Worm (Caenorhabditis elegans) whole organism, L1 larva: ENCODE measurements around the gene igcm-2.

Experiments used
- C04F5.9 ChIP-seq: sonication (generic microtip); optimal IDR thresholded peaks from 2 replicates; lab custom pipeline; 2016; ENCODE audit warnings: missing genetic modification characterization, missing compliant biosample characterization
- Y116A8C.19 ChIP-seq: sonication (generic microtip); optimal IDR thresholded peaks from 2 replicates; lab custom pipeline; 2016; ENCODE audit warnings: missing compliant biosample characterization, missing genetic modification characterization, borderline replicate concordance
- aha-1 ChIP-seq: fragments of 150-350 bp; optimal IDR thresholded peaks from 2 replicates; lab custom pipeline; 2014; ENCODE audit warnings: missing biosample characterization, missing genetic modification characterization
- alr-1 ChIP-seq: fragments of 200-800 bp; sonication (Bioruptor generic); optimal IDR thresholded peaks from 2 replicates; lab custom pipeline; 2018; ENCODE audit warnings: borderline replicate concordance, mild to moderate bottlenecking, missing genetic modification characterization, missing compliant biosample characterization
- aly-2 ChIP-seq: fragments of 150-350 bp; optimal IDR thresholded peaks from 2 replicates; lab custom pipeline; 2014; ENCODE audit warnings: missing biosample characterization, missing genetic modification characterization
- ceh-63 ChIP-seq: fragments of 200-800 bp; sonication (Bioruptor generic); optimal IDR thresholded peaks from 2 replicates; lab custom pipeline; 2018; ENCODE audit warnings: mild to moderate bottlenecking, missing genetic modification characterization, missing compliant biosample characterization
- ceh-8 ChIP-seq: fragments of 200-800 bp; sonication (Bioruptor generic); optimal IDR thresholded peaks from 2 replicates; lab custom pipeline; 2018; ENCODE audit warnings: mild to moderate bottlenecking, missing genetic modification characterization, moderate library complexity, missing compliant biosample characterization
- ceh-90 ChIP-seq: sonication (generic microtip); optimal IDR thresholded peaks from 2 replicates; lab custom pipeline; 2016; ENCODE audit warnings: missing genetic modification characterization, missing compliant biosample characterization
- ces-1 ChIP-seq: fragments of 150-350 bp; optimal IDR thresholded peaks from 2 replicates; lab custom pipeline; 2014; ENCODE audit warnings: missing biosample characterization, missing genetic modification reagents, missing genetic modification characterization
- dpl-1 ChIP-seq, 3 experiments: fragments of 150-350 bp in 2 of 3; sonication (generic microtip) in 1 of 3; optimal IDR thresholded peaks; 2 replicates each; lab custom pipeline; 2014 to 2017; ENCODE audit warnings: missing biosample characterization in 3 of 3, missing genetic modification characterization in 3 of 3, missing genetic modification reagents in 3 of 3
- dsc-1 ChIP-seq: sonication (generic microtip); optimal IDR thresholded peaks from 2 replicates; lab custom pipeline; 2016; ENCODE audit warnings: mild to moderate bottlenecking, missing genetic modification characterization, missing compliant biosample characterization
- efl-1 ChIP-seq, 4 experiments: fragments of 150-350 bp; optimal IDR thresholded peaks in 3 of 4; peaks in 1 of 4; 1 replicate in 1 of 4; 2 replicates in 3 of 4; lab custom pipeline; 2014; ENCODE audit warnings: missing biosample characterization in 2 of 4, missing genetic modification characterization in 2 of 4, missing genetic modification reagents in 2 of 4
- efl-3 ChIP-seq: fragments of 200-800 bp; sonication (Bioruptor generic); optimal IDR thresholded peaks from 2 replicates; lab custom pipeline; 2018; ENCODE audit warnings: mild to moderate bottlenecking, missing genetic modification characterization, missing compliant biosample characterization
- egl-13 ChIP-seq: sonication (generic microtip); optimal IDR thresholded peaks from 2 replicates; lab custom pipeline; 2016; ENCODE audit warnings: missing genotype, missing genetic modification reagents, missing genetic modification characterization, missing compliant biosample characterization
- egl-27 ChIP-seq, 2 experiments: fragments of 150-350 bp in 1 of 2; sonication (generic microtip); optimal IDR thresholded peaks; 3 replicates each; lab custom pipeline; 2017 to 2018; ENCODE audit warnings: missing biosample characterization in 2 of 2, missing genetic modification characterization in 2 of 2, missing genetic modification reagents in 2 of 2
- elt-2 ChIP-seq: sonication (generic microtip); optimal IDR thresholded peaks from 2 replicates; lab custom pipeline; 2016; ENCODE audit warnings: missing genetic modification characterization, mild to moderate bottlenecking, inconsistent platforms, missing compliant biosample characterization, missing genetic modification reagents
- ets-5 ChIP-seq: fragments of 200-800 bp; sonication (Bioruptor generic); IDR thresholded peaks from 2 replicates; pipeline ENCODE4 v1.3.6; 2022; ENCODE audit warnings: missing genetic modification characterization, missing compliant biosample characterization
- fos-1 ChIP-seq: fragments of 150-350 bp; optimal IDR thresholded peaks from 2 replicates; lab custom pipeline; 2014; ENCODE audit warnings: missing biosample characterization, missing genetic modification characterization
- hlh-17 ChIP-seq: fragments of 200-800 bp; sonication (Bioruptor generic); optimal IDR thresholded peaks from 2 replicates; lab custom pipeline; 2018; ENCODE audit warnings: missing genetic modification characterization, mild to moderate bottlenecking, missing compliant biosample characterization, moderate library complexity, borderline replicate concordance
- hlh-4 ChIP-seq: sonication (generic microtip); optimal IDR thresholded peaks from 2 replicates; lab custom pipeline; 2016; ENCODE audit warnings: mild to moderate bottlenecking, missing genetic modification characterization, missing compliant biosample characterization
- irx-1 ChIP-seq: sonication (generic microtip); optimal IDR thresholded peaks from 2 replicates; lab custom pipeline; 2016; ENCODE audit warnings: missing genetic modification characterization, missing compliant biosample characterization
- isw-1 ChIP-seq: fragments of 200-800 bp; sonication (Bioruptor generic); IDR thresholded peaks from 2 replicates; pipeline ENCODE4 v1.3.6; 2022; ENCODE audit warnings: missing genetic modification characterization, missing compliant biosample characterization
- jun-1 ChIP-seq: fragments of 150-350 bp; optimal IDR thresholded peaks from 2 replicates; lab custom pipeline; 2014; ENCODE audit warnings: missing biosample characterization, missing genetic modification reagents, missing genetic modification characterization
- lin-15B ChIP-seq: fragments of 150-350 bp; sonication (generic microtip); optimal IDR thresholded peaks from 3 replicates; lab custom pipeline; 2014; ENCODE audit warnings: missing biosample characterization, missing genetic modification characterization
- lin-35 ChIP-seq, 2 experiments: fragments of 150-350 bp; optimal IDR thresholded peaks; 2 replicates each; lab custom pipeline; 2014; ENCODE audit warnings: missing biosample characterization in 2 of 2, missing genetic modification characterization in 2 of 2, missing genetic modification reagents in 2 of 2
- mdl-1 ChIP-seq, 2 experiments: fragments of 150-350 bp; optimal IDR thresholded peaks; 2 replicates each; lab custom pipeline; 2014 to 2017; ENCODE audit warnings: missing biosample characterization in 2 of 2, missing genetic modification characterization in 2 of 2, inconsistent platforms in 1 of 2
- mep-1 ChIP-seq: fragments of 150-350 bp; optimal IDR thresholded peaks from 2 replicates; lab custom pipeline; 2014; ENCODE audit warnings: missing biosample characterization, missing genetic modification characterization
- nhr-11 ChIP-seq: fragments of 150-350 bp; optimal IDR thresholded peaks from 2 replicates; lab custom pipeline; 2014; ENCODE audit warnings: missing biosample characterization, missing genetic modification characterization
- nhr-20 ChIP-seq: sonication (generic microtip); optimal IDR thresholded peaks from 2 replicates; lab custom pipeline; 2016; ENCODE audit warnings: mild to moderate bottlenecking, missing genetic modification characterization, missing compliant biosample characterization
- nhr-28 ChIP-seq: fragments of 150-350 bp; optimal IDR thresholded peaks from 2 replicates; lab custom pipeline; 2014; ENCODE audit warnings: missing biosample characterization, missing genetic modification characterization
- nhr-76 ChIP-seq: sonication (generic microtip); optimal IDR thresholded peaks from 2 replicates; lab custom pipeline; 2017; ENCODE audit warnings: missing biosample characterization, missing genetic modification characterization
- nhr-84 ChIP-seq: sonication (generic microtip); optimal IDR thresholded peaks from 2 replicates; lab custom pipeline; 2017; ENCODE audit warnings: missing biosample characterization, missing genetic modification characterization
- nhr-90 ChIP-seq: sonication (generic microtip); optimal IDR thresholded peaks from 2 replicates; lab custom pipeline; 2016; ENCODE audit warnings: mild to moderate bottlenecking, missing genetic modification characterization, missing compliant biosample characterization; ENCODE audit not compliant: poor library complexity
- pax-3 ChIP-seq: fragments of 200-800 bp; sonication (Bioruptor generic); optimal IDR thresholded peaks from 2 replicates; lab custom pipeline; 2018; ENCODE audit warnings: mild to moderate bottlenecking, missing genetic modification characterization, moderate library complexity, missing compliant biosample characterization
- pqm-1 ChIP-seq: sonication (generic microtip); optimal IDR thresholded peaks from 3 replicates; lab custom pipeline; 2017; ENCODE audit warnings: missing biosample characterization, missing genetic modification characterization
- snu-23 ChIP-seq: sonication (generic microtip); optimal IDR thresholded peaks from 2 replicates; lab custom pipeline; 2016; ENCODE audit warnings: missing genetic modification characterization, missing compliant biosample characterization
- sptf-1 ChIP-seq: fragments of 150-350 bp; optimal IDR thresholded peaks from 2 replicates; lab custom pipeline; 2014; ENCODE audit warnings: missing biosample characterization, missing genetic modification characterization
- unc-30 ChIP-seq: sonication (generic microtip); optimal IDR thresholded peaks from 2 replicates; lab custom pipeline; 2017; ENCODE audit warnings: missing biosample characterization, missing genetic modification characterization
- unc-62 ChIP-seq: fragments of 150-350 bp; optimal IDR thresholded peaks from 2 replicates; lab custom pipeline; 2014; ENCODE audit warnings: missing biosample characterization, missing genetic modification reagents, missing genetic modification characterization
- unc-86 ChIP-seq: sonication (generic microtip); optimal IDR thresholded peaks from 2 replicates; lab custom pipeline; 2016; ENCODE audit warnings: missing genetic modification characterization, missing compliant biosample characterization
- unc-98 ChIP-seq: fragments of 200-800 bp; sonication (Bioruptor generic); IDR thresholded peaks from 2 replicates; pipeline ENCODE4 v1.3.6; 2022; ENCODE audit warnings: missing genetic modification characterization, missing compliant biosample characterization
- vab-15 ChIP-seq: sonication (generic microtip); optimal IDR thresholded peaks from 2 replicates; lab custom pipeline; 2017; ENCODE audit warnings: missing genotype, mild to moderate bottlenecking, missing genetic modification characterization, missing compliant biosample characterization
- zip-4 ChIP-seq: fragments of 200-800 bp; sonication (Bioruptor generic); optimal IDR thresholded peaks from 2 replicates; lab custom pipeline; 2018; ENCODE audit warnings: mild to moderate bottlenecking, missing genetic modification characterization, moderate library complexity, missing compliant biosample characterization
- ztf-4 ChIP-seq: fragments of 150-350 bp; optimal IDR thresholded peaks from 2 replicates; lab custom pipeline; 2014; ENCODE audit warnings: missing biosample characterization, missing genetic modification characterization

igcm-2 gene

DNA sequence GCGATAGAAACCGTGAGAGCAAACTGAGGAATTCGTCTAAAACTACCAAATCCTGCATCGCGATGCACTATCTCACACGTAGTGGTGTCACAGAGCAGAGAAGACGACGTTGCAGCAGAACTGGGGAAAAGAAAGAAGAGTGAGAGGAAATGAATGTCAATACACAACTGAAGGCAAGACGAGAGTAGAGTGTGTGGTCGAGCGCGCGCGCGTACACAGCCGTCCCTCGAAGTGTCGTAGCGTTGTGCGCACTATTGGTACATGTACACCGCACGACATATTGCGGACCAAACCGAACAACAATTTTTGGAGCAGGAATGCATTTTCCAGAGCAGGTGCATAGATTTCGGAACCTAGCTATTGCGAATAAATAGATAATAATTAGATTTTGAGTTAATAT, 13.0 kb downstream of the igcm-2 start (continued):
- TF ChIP-seq vab-15 (tag; lab: Kevin White, UChicago) (no peak), egl-13 (tag; lab: Kevin White, UChicago) (peak; percentile 47), nhr-84 (tag; lab: Kevin White, UChicago) (no peak), nhr-28 (tag; lab: Kevin White, UChicago) (no peak), nhr-11 (tag; lab: Kevin White, UChicago) (no peak), efl-3 (no peak), unc-98 (GFP tag; lab: Robert Waterston, UW) (no peak), zip-4 (GFP tag; lab: Kevin White, UChicago) (peak; percentile 11), sptf-1 (tag; lab: Kevin White, UChicago) (no peak), ztf-4 (tag; lab: Kevin White, UChicago) (no peak), lin-35 (GFP tag; optimal IDR thresholded peaks at IDR 0.05; lab: Kevin White, UChicago) (peak; percentile 61 to 72), irx-1 (tag; lab: Kevin White, UChicago) (peak; percentile 23), pax-3 (no peak), dsc-1 (tag; lab: Kevin White, UChicago) (peak; percentile 30), hlh-4 (tag; lab: Kevin White, UChicago) (no peak), unc-30 (tag; lab: Kevin White, UChicago) (no peak), snu-23 (GFP tag; lab: Kevin White, UChicago) (peak; percentile 74), nhr-90 (peak; percentile 28), ceh-90 (tag; lab: Kevin White, UChicago) (no peak), Y116A8C.19 (tag; lab: Kevin White, UChicago) (no peak), unc-86 (tag; lab: Kevin White, UChicago) (peak; percentile 47), egl-27 (tag; optimal IDR thresholded peaks at IDR 0.05; lab: Kevin White, UChicago) (no peak), jun-1 (tag; lab: Kevin White, UChicago) (no peak), ces-1 (GFP tag; lab: Kevin White, UChicago) (no peak), isw-1 (GFP tag; lab: Robert Waterston, UW) (no peak; the same call in 1 of the 2 replicates), mdl-1 (tag; optimal IDR thresholded peaks at IDR 0.05; lab: Kevin White, UChicago) (peak in 1 of 2 experiments; percentile 49), nhr-20 (tag; lab: Kevin White, UChicago) (peak; percentile 80), dpl-1 (GFP tag; optimal IDR thresholded peaks at IDR 0.05; lab: Kevin White, UChicago) (peak; percentile 7 to 46 (median 39)), aly-2 (tag; lab: Kevin White, UChicago) (no peak), fos-1 (peak; percentile 48), lin-15B (tag; lab: Kevin White, UChicago) (no peak), ceh-63 (GFP tag; lab: Kevin White, UChicago) (no peak), unc-62 (GFP tag; lab: Kevin White, UChicago) (no peak), aha-1 (no peak), ceh-8 (GFP tag; lab: Kevin White, UChicago) (no peak), pqm-1 (no peak), nhr-76 (no peak)

DNA sequence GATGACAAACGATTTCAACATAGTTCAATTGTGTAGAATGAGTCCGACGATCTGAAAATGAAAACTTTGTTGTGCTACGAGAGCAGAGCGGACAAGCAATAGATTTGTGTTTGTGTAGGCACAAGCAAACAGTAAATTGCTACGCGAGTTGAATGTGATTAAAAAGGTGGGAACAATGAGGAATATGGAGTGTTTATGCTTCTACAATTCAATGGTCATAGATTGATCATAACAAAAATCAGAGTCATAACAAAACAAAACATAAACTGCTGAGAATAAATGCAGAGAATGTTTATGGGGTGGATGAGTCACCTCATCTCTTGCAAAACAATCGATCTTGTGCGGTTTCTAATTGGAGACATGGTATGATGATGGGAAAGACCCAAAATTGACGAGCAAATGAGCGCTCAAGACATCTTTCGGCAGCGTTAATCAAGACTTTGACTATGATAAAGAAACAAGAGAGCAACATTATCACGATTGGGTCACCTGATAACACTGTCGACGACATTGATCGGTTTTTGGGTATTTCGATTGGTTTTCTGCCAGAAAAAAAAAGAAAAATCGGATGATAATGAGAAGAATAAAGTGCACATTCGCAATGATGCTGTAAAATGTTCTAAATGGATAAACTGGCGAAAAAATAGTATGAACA, 13.6 kb downstream of the igcm-2 start, which contains the start of gene lmp-1:
lmp-1 (minus strand) TSS at position 51 of the 655 bp plus-strand sequence.
- TF ChIP-seq ets-5 (GFP tag; lab: Robert Waterston, UW) (no peak), efl-1 (optimal IDR thresholded peaks at IDR 0.05; lab: Kevin White, UChicago) (no peak), efl-1 (GFP tag; optimal IDR thresholded peaks at IDR 0.05 in 1 of 2; lab: Kevin White, UChicago) (peak in 1 of 2 experiments; percentile 65), C04F5.9 (tag; lab: Kevin White, UChicago) (no peak), irx-1 (tag; lab: Kevin White, UChicago) (no peak), nhr-84 (tag; lab: Kevin White, UChicago) (no peak), elt-2 (tag; lab: Kevin White, UChicago) (peak; percentile 34), mep-1 (tag; lab: Kevin White, UChicago) (no peak), alr-1 (tag; lab: Kevin White, UChicago) (no peak), hlh-17 (GFP tag; lab: Kevin White, UChicago) (no peak)
